Worm (Caenorhabditis elegans) whole organism, L4/young adult: ENCODE results near the gene F46G11.4.

Experiments used
- W03F9.2 ChIP-seq: fragments of 150-350 bp; optimal IDR thresholded peaks from 2 replicates; lab custom pipeline; 2014; ENCODE audit warnings: missing biosample characterization, missing genetic modification characterization
- dao-5 ChIP-seq: sonication (generic microtip); optimal IDR thresholded peaks from 2 replicates; lab custom pipeline; 2016; ENCODE audit warnings: missing genotype, missing genetic modification characterization, moderate library complexity, missing compliant biosample characterization
- him-1 ChIP-seq: sonication (generic microtip); optimal IDR thresholded peaks from 2 replicates; lab custom pipeline; 2016; ENCODE audit warnings: missing genotype, missing genetic modification reagents, missing genetic modification characterization, missing compliant biosample characterization

DNA sequence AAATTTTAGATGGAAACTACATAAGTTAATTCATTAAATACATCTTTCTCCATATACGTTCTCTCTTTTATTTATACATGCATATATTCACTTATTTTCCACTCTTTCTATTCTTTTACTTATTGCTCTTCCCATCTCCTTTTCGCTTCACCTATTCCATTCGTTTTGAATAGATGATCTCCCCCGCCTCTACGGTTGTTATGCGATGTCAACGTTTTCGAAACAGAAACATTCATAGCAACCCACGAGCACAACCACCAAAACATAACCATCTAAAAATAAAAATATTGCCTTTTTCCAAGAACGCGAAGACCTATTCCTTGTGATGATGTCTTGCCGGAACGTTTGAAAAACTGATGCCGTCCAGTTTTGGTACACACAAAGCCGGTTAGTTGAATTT is 25.1 kb downstream of the F46G11.4 start, which contains the start of gene sym-3:
- no peak for TF ChIP-seq him-1
- TF ChIP-seq dao-5 (tag; lab: Kevin White, UChicago): no peak
- no peak for TF ChIP-seq W03F9.2 (tag; lab: Kevin White, UChicago)
